Worm (Caenorhabditis elegans): Measurements from ENCODE around the gene ssp-35.
A peak's percentile ranks its signal among the peaks of the same experiment; 100 is the strongest.

Gene ssp-35

ce11 chrV:12303453-12304077 lies 39.9 kb upstream of the ssp-35 start (continued):
- TF ChIP-seq C34B4.2 (tag; optimal IDR thresholded peaks at IDR 0.05) (no peak), sptf-1 (tag; optimal IDR thresholded peaks at IDR 0.05) (no peak), nhr-85 (tag) (peak; percentile 93), mdl-1 (tag; optimal IDR thresholded peaks at IDR 0.05) (peak in 1 of 2 experiments; percentile 72), aly-2 (tag; optimal IDR thresholded peaks at IDR 0.05) (peak; percentile 86), tlp-1 (tag; optimal IDR thresholded peaks at IDR 0.05) (no peak), alr-1 (tag; optimal IDR thresholded peaks at IDR 0.05; ENCODE audit: borderline replicate concordance) (no peak), mep-1 (tag; optimal IDR thresholded peaks at IDR 0.05) (peak; percentile 58), irx-1 (tag; optimal IDR thresholded peaks at IDR 0.05) (peak; percentile 73), nhr-20 (tag; optimal IDR thresholded peaks at IDR 0.05) (peak; percentile 83), snu-23 (GFP tag; optimal IDR thresholded peaks at IDR 0.05) (peak; percentile 86), egl-27 (tag; optimal IDR thresholded peaks at IDR 0.05) (no peak), zag-1 (tag; optimal IDR thresholded peaks at IDR 0.05) (no peak), isw-1 (GFP tag; IDR thresholded peaks at IDR 0.05) (peak; percentile 23; the same call in 1 of the 2 replicates), pag-3 (tag; optimal IDR thresholded peaks at IDR 0.05; ENCODE audit: borderline replicate concordance, insufficient read depth) (peak; percentile 56), rnt-1 (tag; optimal IDR thresholded peaks at IDR 0.05) (peak; percentile 91), swsn-7 (tag; optimal IDR thresholded peaks at IDR 0.05) (peak; percentile 87), ztf-11 (tag; optimal IDR thresholded peaks at IDR 0.05) (peak in 1 of 2 experiments; percentile 84), nhr-12 (tag; optimal IDR thresholded peaks at IDR 0.05) (no peak), lin-35 (GFP tag; optimal IDR thresholded peaks at IDR 0.05) (peak; percentile 71 to 74), egl-13 (tag; optimal IDR thresholded peaks at IDR 0.05) (peak; percentile 81), nhr-237 (tag; optimal IDR thresholded peaks at IDR 0.05) (peak; percentile 39), dpl-1 (GFP tag; optimal IDR thresholded peaks at IDR 0.05) (peak; percentile 27 to 68 (median 56)), ceh-88 (GFP tag; IDR thresholded peaks at IDR 0.05) (peak; percentile 73), skn-1 (tag; optimal IDR thresholded peaks at IDR 0.05) (peak; percentile 88), efl-1 (optimal IDR thresholded peaks at IDR 0.05) (peak; percentile 69 to 73), efl-1 (GFP tag; optimal IDR thresholded peaks at IDR 0.05 in 1 of 2) (peak; percentile 52 to 97), nhr-19 (GFP tag; conservative IDR thresholded peaks at IDR 0.05) (peak; percentile 86), fkh-4 (tag; optimal IDR thresholded peaks at IDR 0.05; ENCODE audit: borderline replicate concordance) (peak; percentile 14), sox-4 (tag; optimal IDR thresholded peaks at IDR 0.05) (peak; percentile 72), zip-4 (GFP tag; optimal IDR thresholded peaks at IDR 0.05) (peak; percentile 73), ama-1 (optimal IDR thresholded peaks at IDR 0.05) (peak; percentile 71), lin-13 (GFP tag; optimal IDR thresholded peaks at IDR 0.05) (peak; percentile 65), unc-62 (GFP tag; optimal IDR thresholded peaks at IDR 0.05) (no peak), mab-9 (GFP tag; IDR thresholded peaks at IDR 0.05) (peak; percentile 75), nhr-76 (tag; optimal IDR thresholded peaks at IDR 0.05) (peak; percentile 78), blmp-1 (tag; optimal IDR thresholded peaks at IDR 0.05) (no peak), nhr-77 (tag; optimal IDR thresholded peaks at IDR 0.05) (peak; percentile 79), Y116A8C.19 (tag; optimal IDR thresholded peaks at IDR 0.05; ENCODE audit: borderline replicate concordance) (no peak), C16A3.4 (tag; optimal IDR thresholded peaks at IDR 0.05) (peak; percentile 77), snpc-4 (tag; optimal IDR thresholded peaks at IDR 0.05) (peak; percentile 57), lin-39 (tag; optimal IDR thresholded peaks at IDR 0.05) (peak; percentile 16), nhr-84 (tag; optimal IDR thresholded peaks at IDR 0.05) (no peak), lin-15B (tag; optimal IDR thresholded peaks at IDR 0.05) (peak; percentile 15), F16B12.6 (tag; optimal IDR thresholded peaks at IDR 0.05) (no peak), fkh-8 (tag; optimal IDR thresholded peaks at IDR 0.05) (peak; percentile 84), dsc-1 (tag; optimal IDR thresholded peaks at IDR 0.05) (peak; percentile 91), aha-1 (tag; optimal IDR thresholded peaks at IDR 0.05) (no peak), sup-37 (GFP tag; optimal IDR thresholded peaks at IDR 0.05) (peak; percentile 69), nhr-90 (tag; optimal IDR thresholded peaks at IDR 0.05; ENCODE audit: poor library complexity) (peak; percentile 87), nhr-11 (tag; optimal IDR thresholded peaks at IDR 0.05) (peak; percentile 19), C04F5.9 (tag; optimal IDR thresholded peaks at IDR 0.05) (no peak), pqm-1 (tag; optimal IDR thresholded peaks at IDR 0.05) (peak; percentile 80)

Data from whole organism, L1 larva.